Worm (Caenorhabditis elegans) whole organism, L1 larva: ENCODE measurements around the gene lys-3.

Source experiments
- C16A3.4 ChIP-seq: fragments of 150-350 bp; optimal IDR thresholded peaks from 2 replicates; lab custom pipeline; 2014; ENCODE audit warnings: missing biosample characterization, missing genetic modification characterization
- Y116A8C.19 ChIP-seq: sonication (generic microtip); optimal IDR thresholded peaks from 2 replicates; lab custom pipeline; 2016; ENCODE audit warnings: missing compliant biosample characterization, missing genetic modification characterization, borderline replicate concordance
- aha-1 ChIP-seq: fragments of 150-350 bp; optimal IDR thresholded peaks from 2 replicates; lab custom pipeline; 2014; ENCODE audit warnings: missing biosample characterization, missing genetic modification characterization
- ama-1 ChIP-seq: fragments of 150-350 bp; optimal IDR thresholded peaks from 2 replicates; lab custom pipeline; 2014
- blmp-1 ChIP-seq: fragments of 150-350 bp; optimal IDR thresholded peaks from 2 replicates; lab custom pipeline; 2014; ENCODE audit warnings: missing biosample characterization, missing genetic modification characterization
- ceh-8 ChIP-seq: fragments of 200-800 bp; sonication (Bioruptor generic); optimal IDR thresholded peaks from 2 replicates; lab custom pipeline; 2018; ENCODE audit warnings: mild to moderate bottlenecking, missing genetic modification characterization, moderate library complexity, missing compliant biosample characterization
- ceh-82 ChIP-seq, 3 experiments: fragments of 150-350 bp in 1 of 3; sonication (generic microtip) in 2 of 3; optimal IDR thresholded peaks; 2 replicates each; lab custom pipeline; 2014 to 2017; ENCODE audit warnings: missing biosample characterization in 3 of 3, missing genetic modification characterization in 3 of 3
- ceh-90 ChIP-seq: sonication (generic microtip); optimal IDR thresholded peaks from 2 replicates; lab custom pipeline; 2016; ENCODE audit warnings: missing genetic modification characterization, missing compliant biosample characterization
- dpl-1 ChIP-seq, 3 experiments: fragments of 150-350 bp in 2 of 3; sonication (generic microtip) in 1 of 3; optimal IDR thresholded peaks; 2 replicates each; lab custom pipeline; 2014 to 2017; ENCODE audit warnings: missing biosample characterization in 3 of 3, missing genetic modification characterization in 3 of 3, missing genetic modification reagents in 3 of 3
- dsc-1 ChIP-seq: sonication (generic microtip); optimal IDR thresholded peaks from 2 replicates; lab custom pipeline; 2016; ENCODE audit warnings: mild to moderate bottlenecking, missing genetic modification characterization, missing compliant biosample characterization
- efl-1 ChIP-seq, 4 experiments: fragments of 150-350 bp; optimal IDR thresholded peaks in 3 of 4; peaks in 1 of 4; 1 replicate in 1 of 4; 2 replicates in 3 of 4; lab custom pipeline; 2014; ENCODE audit warnings: missing biosample characterization in 2 of 4, missing genetic modification characterization in 2 of 4, missing genetic modification reagents in 2 of 4
- egl-13 ChIP-seq: sonication (generic microtip); optimal IDR thresholded peaks from 2 replicates; lab custom pipeline; 2016; ENCODE audit warnings: missing genotype, missing genetic modification reagents, missing genetic modification characterization, missing compliant biosample characterization
- elt-2 ChIP-seq: sonication (generic microtip); optimal IDR thresholded peaks from 2 replicates; lab custom pipeline; 2016; ENCODE audit warnings: missing genetic modification characterization, mild to moderate bottlenecking, inconsistent platforms, missing compliant biosample characterization, missing genetic modification reagents
- ets-5 ChIP-seq: fragments of 200-800 bp; sonication (Bioruptor generic); IDR thresholded peaks from 2 replicates; pipeline ENCODE4 v1.3.6; 2022; ENCODE audit warnings: missing genetic modification characterization, missing compliant biosample characterization
- fkh-4 ChIP-seq: sonication (generic microtip); optimal IDR thresholded peaks from 2 replicates; lab custom pipeline; 2016; ENCODE audit warnings: missing compliant biosample characterization, missing genetic modification characterization, borderline replicate concordance
- fkh-8 ChIP-seq: sonication (generic microtip); optimal IDR thresholded peaks from 2 replicates; lab custom pipeline; 2016; ENCODE audit warnings: mild to moderate bottlenecking, missing genetic modification characterization, missing compliant biosample characterization
- fos-1 ChIP-seq: fragments of 150-350 bp; optimal IDR thresholded peaks from 2 replicates; lab custom pipeline; 2014; ENCODE audit warnings: missing biosample characterization, missing genetic modification characterization
- hlh-17 ChIP-seq: fragments of 200-800 bp; sonication (Bioruptor generic); optimal IDR thresholded peaks from 2 replicates; lab custom pipeline; 2018; ENCODE audit warnings: missing genetic modification characterization, mild to moderate bottlenecking, missing compliant biosample characterization, moderate library complexity, borderline replicate concordance
- isw-1 ChIP-seq: fragments of 200-800 bp; sonication (Bioruptor generic); IDR thresholded peaks from 2 replicates; pipeline ENCODE4 v1.3.6; 2022; ENCODE audit warnings: missing genetic modification characterization, missing compliant biosample characterization
- lin-13 ChIP-seq: fragments of 150-350 bp; optimal IDR thresholded peaks from 2 replicates; lab custom pipeline; 2014; ENCODE audit warnings: missing biosample characterization, missing genetic modification reagents, missing genetic modification characterization
- lin-14 ChIP-seq: fragments of 200-800 bp; sonication (Bioruptor generic); optimal IDR thresholded peaks from 2 replicates; lab custom pipeline; 2018; ENCODE audit warnings: mild to moderate bottlenecking, missing genetic modification characterization, moderate library complexity, missing compliant biosample characterization
- lin-35 ChIP-seq, 2 experiments: fragments of 150-350 bp; optimal IDR thresholded peaks; 2 replicates each; lab custom pipeline; 2014; ENCODE audit warnings: missing biosample characterization in 2 of 2, missing genetic modification characterization in 2 of 2, missing genetic modification reagents in 2 of 2
- lir-3 ChIP-seq: sonication (generic microtip); optimal IDR thresholded peaks from 2 replicates; lab custom pipeline; 2016; ENCODE audit warnings: mild to moderate bottlenecking, missing genetic modification characterization, moderate library complexity, missing compliant biosample characterization; ENCODE audit not compliant: poor library complexity
- mdl-1 ChIP-seq, 2 experiments: fragments of 150-350 bp; optimal IDR thresholded peaks; 2 replicates each; lab custom pipeline; 2014 to 2017; ENCODE audit warnings: missing biosample characterization in 2 of 2, missing genetic modification characterization in 2 of 2, inconsistent platforms in 1 of 2
- mep-1 ChIP-seq: fragments of 150-350 bp; optimal IDR thresholded peaks from 2 replicates; lab custom pipeline; 2014; ENCODE audit warnings: missing biosample characterization, missing genetic modification characterization
- nhr-12 ChIP-seq: sonication (generic microtip); optimal IDR thresholded peaks from 2 replicates; lab custom pipeline; 2017; ENCODE audit warnings: missing biosample characterization, missing genetic modification characterization
- nhr-19 ChIP-seq: fragments of 200-800 bp; sonication (Bioruptor generic); conservative IDR thresholded peaks from 2 replicates; pipeline ENCODE4 v1.3.6; 2022; ENCODE audit warnings: missing genetic modification characterization, missing compliant biosample characterization
- nhr-47 ChIP-seq: sonication (generic microtip); optimal IDR thresholded peaks from 2 replicates; lab custom pipeline; 2016; ENCODE audit warnings: mild to moderate bottlenecking, missing genetic modification characterization, moderate library complexity, missing compliant biosample characterization
- nhr-71 ChIP-seq: sonication (generic microtip); optimal IDR thresholded peaks from 2 replicates; lab custom pipeline; 2016; ENCODE audit warnings: mild to moderate bottlenecking, missing genetic modification characterization, moderate library complexity, missing compliant biosample characterization
- nhr-76 ChIP-seq: sonication (generic microtip); optimal IDR thresholded peaks from 2 replicates; lab custom pipeline; 2017; ENCODE audit warnings: missing biosample characterization, missing genetic modification characterization
- nhr-84 ChIP-seq: sonication (generic microtip); optimal IDR thresholded peaks from 2 replicates; lab custom pipeline; 2017; ENCODE audit warnings: missing biosample characterization, missing genetic modification characterization
- pax-3 ChIP-seq: fragments of 200-800 bp; sonication (Bioruptor generic); optimal IDR thresholded peaks from 2 replicates; lab custom pipeline; 2018; ENCODE audit warnings: mild to moderate bottlenecking, missing genetic modification characterization, moderate library complexity, missing compliant biosample characterization
- pqm-1 ChIP-seq: sonication (generic microtip); optimal IDR thresholded peaks from 3 replicates; lab custom pipeline; 2017; ENCODE audit warnings: missing biosample characterization, missing genetic modification characterization
- rnt-1 ChIP-seq: sonication (generic microtip); optimal IDR thresholded peaks from 2 replicates; lab custom pipeline; 2016; ENCODE audit warnings: mild to moderate bottlenecking, missing genetic modification characterization, moderate library complexity, missing compliant biosample characterization
- sptf-1 ChIP-seq: fragments of 150-350 bp; optimal IDR thresholded peaks from 2 replicates; lab custom pipeline; 2014; ENCODE audit warnings: missing biosample characterization, missing genetic modification characterization
- swsn-7 ChIP-seq: sonication (generic microtip); optimal IDR thresholded peaks from 2 replicates; lab custom pipeline; 2016; ENCODE audit warnings: missing genetic modification characterization, missing compliant biosample characterization
- tlp-1 ChIP-seq: fragments of 150-350 bp; optimal IDR thresholded peaks from 2 replicates; lab custom pipeline; 2014; ENCODE audit warnings: missing biosample characterization, missing genetic modification characterization
- unc-130 ChIP-seq: fragments of 150-350 bp; optimal IDR thresholded peaks from 2 replicates; lab custom pipeline; 2017; ENCODE audit warnings: missing biosample characterization, missing genetic modification characterization, inconsistent platforms
- unc-62 ChIP-seq: fragments of 150-350 bp; optimal IDR thresholded peaks from 2 replicates; lab custom pipeline; 2014; ENCODE audit warnings: missing biosample characterization, missing genetic modification reagents, missing genetic modification characterization
- unc-86 ChIP-seq: sonication (generic microtip); optimal IDR thresholded peaks from 2 replicates; lab custom pipeline; 2016; ENCODE audit warnings: missing genetic modification characterization, missing compliant biosample characterization
- zip-4 ChIP-seq: fragments of 200-800 bp; sonication (Bioruptor generic); optimal IDR thresholded peaks from 2 replicates; lab custom pipeline; 2018; ENCODE audit warnings: mild to moderate bottlenecking, missing genetic modification characterization, moderate library complexity, missing compliant biosample characterization
- ztf-11 ChIP-seq, 2 experiments: sonication (generic microtip); optimal IDR thresholded peaks; 2 replicates each; lab custom pipeline; 2016 to 2017; ENCODE audit warnings: missing genetic modification characterization in 2 of 2, missing biosample characterization in 1 of 2, missing compliant biosample characterization in 1 of 2
- ztf-4 ChIP-seq: fragments of 150-350 bp; optimal IDR thresholded peaks from 2 replicates; lab custom pipeline; 2014; ENCODE audit warnings: missing biosample characterization, missing genetic modification characterization

The lys-3 gene

ce11 chrV:10248255-10248979 lies 34.9 kb downstream of the lys-3 start, which contains the start of gene akt-1:
akt-1 (plus strand) TSS chrV:10248905.
- TF ChIP-seq egl-13 (tag; lab: Kevin White, UChicago) (no peak), ama-1 (lab: Kevin White, UChicago) (peak; percentile 2), elt-2 (tag; lab: Kevin White, UChicago) (no peak), zip-4 (GFP tag; lab: Kevin White, UChicago) (no peak), efl-1 (optimal IDR thresholded peaks at IDR 0.05; lab: Kevin White, UChicago) (no peak), efl-1 (GFP tag; optimal IDR thresholded peaks at IDR 0.05 in 1 of 2; lab: Kevin White, UChicago) (peak in 1 of 2 experiments; percentile 49), nhr-71 (tag; lab: Kevin White, UChicago) (no peak), dsc-1 (no peak), ceh-8 (GFP tag; lab: Kevin White, UChicago) (no peak), dpl-1 (GFP tag; optimal IDR thresholded peaks at IDR 0.05; lab: Kevin White, UChicago) (no peak), mep-1 (tag; lab: Kevin White, UChicago) (no peak), hlh-17 (no peak), unc-86 (tag; lab: Kevin White, UChicago) (no peak)

ce11 chrV:10247673-10248239 lies 35.6 kb downstream of the lys-3 start:
- TF ChIP-seq pax-3 (tag; lab: Kevin White, UChicago) (peak; percentile 17), aha-1 (no peak), lin-14 (GFP tag; lab: Kevin White, UChicago) (peak; percentile 58), nhr-47 (tag; lab: Kevin White, UChicago) (peak; percentile 31), unc-62 (GFP tag; lab: Kevin White, UChicago) (no peak), fkh-8 (tag; lab: Kevin White, UChicago) (peak; percentile 46), hlh-17 (no peak), swsn-7 (tag; lab: Kevin White, UChicago) (no peak), ceh-8 (GFP tag; lab: Kevin White, UChicago) (peak; percentile 58), nhr-71 (tag; lab: Kevin White, UChicago) (peak; percentile 18), lin-35 (GFP tag; optimal IDR thresholded peaks at IDR 0.05; lab: Kevin White, UChicago) (no peak), pqm-1 (tag; lab: Kevin White, UChicago) (no peak), dsc-1 (peak; percentile 69), sptf-1 (tag; lab: Kevin White, UChicago) (no peak), nhr-12 (no peak)

DNA sequence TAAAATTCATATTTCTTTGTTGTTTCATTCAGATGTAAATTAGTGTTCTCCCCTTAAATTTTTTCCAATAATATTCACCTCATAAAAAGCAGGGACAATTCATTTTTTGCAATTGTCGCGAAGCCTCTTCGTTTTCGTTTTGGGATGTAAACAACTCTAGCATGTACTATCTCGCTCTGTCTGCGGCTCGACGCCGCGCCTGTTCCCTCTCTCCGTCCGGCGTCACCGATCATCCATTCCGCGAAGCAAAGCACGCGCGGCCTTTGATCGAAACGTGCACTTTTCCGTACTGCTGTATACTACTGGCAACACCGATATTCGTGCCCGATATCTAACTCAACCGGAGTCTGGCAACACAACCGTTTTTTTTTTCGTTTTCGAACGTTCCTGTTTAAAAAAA lies 36.4 kb downstream of the lys-3 start:
- TF ChIP-seq lin-14 (GFP tag; lab: Kevin White, UChicago) (peak; percentile 22), blmp-1 (tag; lab: Kevin White, UChicago) (peak; percentile 8), nhr-19 (peak; percentile 38), dpl-1 (GFP tag; optimal IDR thresholded peaks at IDR 0.05; lab: Kevin White, UChicago) (no peak), mdl-1 (tag; optimal IDR thresholded peaks at IDR 0.05; lab: Kevin White, UChicago) (peak in 1 of 2 experiments; percentile 17), rnt-1 (tag; lab: Kevin White, UChicago) (peak; percentile 37), nhr-84 (no peak)

DNA sequence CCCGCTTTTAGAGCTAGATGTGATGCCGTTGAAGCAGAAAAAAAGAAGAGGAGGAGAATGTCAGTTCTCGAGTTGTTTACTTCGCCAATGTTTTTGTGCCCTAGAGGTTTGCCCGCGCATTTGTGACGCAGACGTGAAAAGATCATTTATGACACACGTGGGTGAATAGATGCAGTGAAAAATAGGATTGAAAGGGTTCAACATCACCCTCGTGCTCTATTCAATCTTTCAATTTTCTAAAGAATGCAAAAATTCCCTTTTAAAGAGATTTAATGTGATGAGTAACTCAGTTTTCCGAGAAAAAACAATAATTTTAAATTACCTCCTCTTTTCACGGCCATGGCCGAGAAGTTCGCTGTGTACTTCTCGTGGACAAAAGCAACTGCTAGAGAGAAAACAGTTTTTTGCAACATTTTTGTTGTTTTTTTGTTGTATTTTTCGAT lies 36.9 kb downstream of the lys-3 start:
- no peak for TF ChIP-seq egl-13 (tag; lab: Kevin White, UChicago)
- TF ChIP-seq fos-1 (tag; lab: Kevin White, UChicago), result peak; percentile 56
- peak; percentile 55 to 66 for TF ChIP-seq lin-35 (GFP tag; optimal IDR thresholded peaks at IDR 0.05; lab: Kevin White, UChicago)
- peak; percentile 31 for TF ChIP-seq ceh-90 (tag; lab: Kevin White, UChicago)
- TF ChIP-seq ceh-8 (GFP tag; lab: Kevin White, UChicago), result peak; percentile 28
- TF ChIP-seq nhr-76, result no peak
- TF ChIP-seq ztf-4 (tag; lab: Kevin White, UChicago), result peak; percentile 41
- TF ChIP-seq nhr-19, result peak; percentile 37
- TF ChIP-seq C16A3.4 (tag; lab: Kevin White, UChicago), result peak; percentile 56
- TF ChIP-seq fkh-4 (tag; lab: Kevin White, UChicago), result peak; percentile 55
- TF ChIP-seq isw-1 (GFP tag; lab: Robert Waterston, UW), result no peak; the same call in 1 of the 2 replicates
- no peak for TF ChIP-seq Y116A8C.19 (tag; lab: Kevin White, UChicago)
- TF ChIP-seq lir-3 (tag; lab: Kevin White, UChicago), result peak; percentile 21
- TF ChIP-seq ztf-11 (tag; optimal IDR thresholded peaks at IDR 0.05; lab: Kevin White, UChicago), result no peak
- TF ChIP-seq lin-13, result peak; percentile 13
- TF ChIP-seq tlp-1, result no peak
- TF ChIP-seq sptf-1 (tag; lab: Kevin White, UChicago), result no peak
- peak; percentile 75 for TF ChIP-seq pax-3 (tag; lab: Kevin White, UChicago)
- peak; percentile 59 for TF ChIP-seq unc-130 (tag; lab: Kevin White, UChicago)
- no peak for TF ChIP-seq ets-5 (GFP tag; lab: Robert Waterston, UW)
- peak in 2 of 3 experiments; percentile 20 to 26 for TF ChIP-seq ceh-82 (tag; optimal IDR thresholded peaks at IDR 0.05; lab: Kevin White, UChicago)
